Fruit fly (Drosophila melanogaster) whole organism, pupa: ENCODE results near the gene CG10472.

Experiments used
- CG4496 ChIP-seq: fragments of 200-800 bp; sonication (Bioruptor generic); IDR thresholded peaks from 3 replicates; pipeline ENCODE4 v1.3.6; 2022; ENCODE audit warnings: missing biosample characterization, missing genetic modification characterization
- CG8159 ChIP-seq: fragments of 200-800 bp; sonication (Bioruptor generic); optimal IDR thresholded peaks from 3 replicates; lab custom pipeline; 2018; ENCODE audit warnings: missing biosample characterization, mild to moderate bottlenecking, missing genetic modification characterization, moderate library complexity
- CG8301 ChIP-seq: fragments of 200-800 bp; sonication (Bioruptor generic); optimal IDR thresholded peaks from 2 replicates; lab custom pipeline; 2018; ENCODE audit warnings: missing biosample characterization, mild to moderate bottlenecking, missing genetic modification characterization
- CG9948 ChIP-seq: fragments of 200-800 bp; sonication (Bioruptor generic); optimal IDR thresholded peaks from 2 replicates; lab custom pipeline; 2018; ENCODE audit warnings: missing biosample characterization, mild to moderate bottlenecking, missing genetic modification characterization, moderate library complexity
- D1 ChIP-seq: fragments of 200-800 bp; sonication (Bioruptor generic); optimal IDR thresholded peaks from 2 replicates; lab custom pipeline; 2018; ENCODE audit warnings: missing biosample characterization, mild to moderate bottlenecking, missing genetic modification characterization, moderate library complexity
- EcR ChIP-seq: fragments of 200-800 bp; sonication (Bioruptor generic); optimal IDR thresholded peaks from 3 replicates; lab custom pipeline; 2019; ENCODE audit warnings: missing biosample characterization, missing genetic modification characterization, mild to moderate bottlenecking, moderate library complexity, missing genetic modification reagents
- Ets98B ChIP-seq: fragments of 200-800 bp; sonication (Bioruptor generic); IDR thresholded peaks from 2 replicates; pipeline ENCODE4 v1.3.6; 2022; ENCODE audit warnings: missing biosample characterization, missing genetic modification characterization
- fd96Ca ChIP-seq: fragments of 200-800 bp; sonication (Bioruptor generic); IDR thresholded peaks from 3 replicates; pipeline ENCODE4 v1.3.6; 2022; ENCODE audit warnings: missing biosample characterization, missing genetic modification characterization
- gl ChIP-seq: fragments of 200-800 bp; sonication (Bioruptor generic); optimal IDR thresholded peaks from 2 replicates; lab custom pipeline; 2018; ENCODE audit warnings: missing biosample characterization, mild to moderate bottlenecking, missing genetic modification characterization
- rn ChIP-seq: fragments of 200-800 bp; sonication (Bioruptor generic); IDR thresholded peaks from 2 replicates; pipeline ENCODE4 v1.3.6; 2022; ENCODE audit warnings: missing biosample characterization, missing genetic modification characterization

DNA sequence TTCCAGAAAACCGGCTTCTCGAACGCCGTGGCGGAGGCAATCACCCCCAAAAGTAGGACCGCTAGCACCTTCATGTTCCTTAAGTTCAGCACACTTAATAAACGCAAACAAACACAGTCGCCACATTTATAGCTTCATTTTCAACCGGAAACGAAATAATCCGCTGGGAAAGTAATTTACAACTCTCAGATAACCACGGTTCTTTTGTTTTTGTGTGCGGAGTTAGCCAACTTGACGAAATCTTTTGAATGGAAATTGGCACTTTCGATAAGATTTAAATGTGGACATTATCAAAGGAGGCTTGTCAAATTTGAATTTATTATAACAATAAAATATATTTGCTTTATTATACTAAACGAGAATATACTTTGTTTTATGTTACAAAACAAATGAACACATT lies 8.4 kb downstream of the CG10472 start, which contains the start of gene Jon65Ai:
- TF ChIP-seq CG8159 (no peak), Ets98B (GFP tag; lab: Robert Waterston, UW) (no peak), gl (tag; lab: Kevin White, UChicago) (no peak), CG8301 (no peak), rn (GFP tag; lab: Robert Waterston, UW) (no peak), D1 (tag; lab: Kevin White, UChicago) (no peak), CG4496 (GFP tag; lab: Robert Waterston, UW) (no peak), CG9948 (tag; lab: Kevin White, UChicago) (no peak), EcR (GFP tag; lab: Kevin White, UChicago) (no peak), fd96Ca (GFP tag; lab: Robert Waterston, UW) (no peak)
